Worm (Caenorhabditis elegans): Measurements from ENCODE around the gene dgk-2.

DNA sequence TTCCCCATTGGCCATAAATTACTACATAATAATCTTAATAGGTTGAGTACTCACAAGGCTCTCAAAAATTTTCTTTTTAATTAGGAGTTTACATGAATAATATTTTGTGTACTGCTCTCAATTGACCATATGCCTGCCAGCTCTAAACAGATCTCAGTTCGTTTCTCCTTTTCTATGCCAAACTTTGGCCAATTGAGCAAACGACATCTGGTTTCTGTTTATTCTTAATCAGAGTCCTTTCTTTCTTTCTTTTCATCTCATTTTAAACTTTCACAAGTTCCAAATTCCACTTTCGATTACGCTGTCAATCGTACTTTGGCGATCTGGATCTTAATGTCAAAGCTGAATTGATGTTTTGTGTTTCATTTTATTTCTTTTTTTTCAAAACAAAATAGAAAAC, 39.8 kb downstream of the dgk-2 start:
- no peak for TF ChIP-seq ceh-13 (GFP tag; optimal IDR thresholded peaks at IDR 0.05)
- no peak for TF ChIP-seq pes-1 (GFP tag; IDR thresholded peaks at IDR 0.05)
- TF ChIP-seq ceh-36 (tag; optimal IDR thresholded peaks at IDR 0.05), result no peak
- TF ChIP-seq tbx-37 (GFP tag; conservative IDR thresholded peaks at IDR 0.05), result no peak
- no peak for TF ChIP-seq hmg-4 (GFP tag; optimal IDR thresholded peaks at IDR 0.05)
